Worm (Caenorhabditis elegans) whole organism, L4/young adult: Measurements from ENCODE around the gene flap-1.

Experiments used
- W03F9.2 ChIP-seq: fragments of 150-350 bp; optimal IDR thresholded peaks from 2 replicates; lab custom pipeline; 2014; ENCODE audit warnings: missing biosample characterization, missing genetic modification characterization
- dao-5 ChIP-seq: sonication (generic microtip); optimal IDR thresholded peaks from 2 replicates; lab custom pipeline; 2016; ENCODE audit warnings: missing genotype, missing genetic modification characterization, moderate library complexity, missing compliant biosample characterization
- him-1 ChIP-seq: sonication (generic microtip); optimal IDR thresholded peaks from 2 replicates; lab custom pipeline; 2016; ENCODE audit warnings: missing genotype, missing genetic modification reagents, missing genetic modification characterization, missing compliant biosample characterization

The flap-1 gene

ce11 chrIII:6884203-6884602, 44.4 kb downstream of the flap-1 start, which contains the start of gene med-2:
Gene med-2, plus strand, starts transcription at chrIII:6884503.
- no peak for TF ChIP-seq dao-5 (tag; lab: Kevin White, UChicago)
- no peak for TF ChIP-seq W03F9.2 (tag; lab: Kevin White, UChicago)
- TF ChIP-seq him-1 (tag; lab: Kevin White, UChicago), result no peak

- TF ChIP-seq dao-5 (tag; lab: Kevin White, UChicago), result no peak
- TF ChIP-seq W03F9.2 (tag; lab: Kevin White, UChicago), result no peak
- TF ChIP-seq him-1 (tag; lab: Kevin White, UChicago), result no peak
Measured at ce11 chrIII:6881745-6882144, 46.9 kb downstream of the flap-1 start.

- no peak for TF ChIP-seq dao-5 (tag; lab: Kevin White, UChicago)
- TF ChIP-seq him-1 (tag; lab: Kevin White, UChicago), result no peak
- TF ChIP-seq W03F9.2 (tag; lab: Kevin White, UChicago), result no peak
Measured at ce11 chrIII:6880797-6881196, 47.8 kb downstream of the flap-1 start, which contains the start of gene K04C2.7. Gene K04C2.7, plus strand, starts transcription at chrIII:6881097.
